Fruit fly (Drosophila melanogaster) whole organism, wandering third instar larva: Measurements from ENCODE around the gene Cmpk.

Source experiments
- Abd-B ChIP-seq: fragments of >200 bp; optimal IDR thresholded peaks from 2 replicates; lab custom pipeline; 2017; ENCODE audit warnings: missing biosample characterization, missing genetic modification characterization
- CG32264 ChIP-seq: fragments of 200-800 bp; sonication (Bioruptor generic); optimal IDR thresholded peaks from 2 replicates; lab custom pipeline; 2016; ENCODE audit warnings: missing biosample characterization, missing genetic modification characterization
- CG9705 ChIP-seq: fragments of 200-800 bp; sonication (Bioruptor generic); optimal IDR thresholded peaks from 2 replicates; lab custom pipeline; 2018; ENCODE audit warnings: missing biosample characterization, mild to moderate bottlenecking, missing genetic modification characterization
- CrebA ChIP-seq: fragments of 200-800 bp; sonication (Bioruptor generic); optimal IDR thresholded peaks from 2 replicates; lab custom pipeline; 2016; ENCODE audit warnings: missing biosample characterization, mild to moderate bottlenecking, missing genetic modification characterization, borderline replicate concordance
- Dfd ChIP-seq: fragments of >200 bp; optimal IDR thresholded peaks from 2 replicates; lab custom pipeline; 2017; ENCODE audit warnings: missing biosample characterization, missing genetic modification characterization
- Dif ChIP-seq: fragments of 200-275, 200-300 bp; sonication (Bioruptor generic); optimal IDR thresholded peaks from 2 replicates; lab custom pipeline; 2018; ENCODE audit warnings: missing biosample characterization, missing genetic modification characterization; ENCODE audit not compliant: partially characterized antibody
- GATAd ChIP-seq: sonication (Bioruptor generic); optimal IDR thresholded peaks from 2 replicates; lab custom pipeline; 2016; ENCODE audit warnings: missing biosample characterization, missing genetic modification characterization
- HLH106 ChIP-seq: fragments of 200-800 bp; optimal IDR thresholded peaks from 3 replicates; lab custom pipeline; 2019; ENCODE audit warnings: missing biosample characterization, mild to moderate bottlenecking, missing genetic modification characterization, moderate library complexity
- Hnf4 ChIP-seq: fragments of 200-800 bp; sonication (Bioruptor generic); optimal IDR thresholded peaks from 2 replicates; lab custom pipeline; 2016; ENCODE audit warnings: missing biosample characterization, mild to moderate bottlenecking, missing genetic modification characterization
- Hr78 ChIP-seq: fragments of >200 bp; optimal IDR thresholded peaks from 2 replicates; lab custom pipeline; 2017; ENCODE audit warnings: missing biosample characterization, missing genetic modification characterization
- Hr83 ChIP-seq: fragments of 200-300 bp; sonication (Bioruptor generic); optimal IDR thresholded peaks from 2 replicates; lab custom pipeline; 2016; ENCODE audit warnings: missing biosample characterization, mild to moderate bottlenecking, missing genetic modification characterization, moderate library complexity; ENCODE audit not compliant: poor library complexity, severe bottlenecking
- Jra ChIP-seq: sonication (Bioruptor generic); optimal IDR thresholded peaks from 2 replicates; lab custom pipeline; 2016; ENCODE audit warnings: missing biosample characterization, missing genetic modification characterization
- Mio ChIP-seq: sonication (Bioruptor generic); optimal IDR thresholded peaks from 2 replicates; lab custom pipeline; 2016; ENCODE audit warnings: missing biosample characterization, missing genetic modification characterization
- Myc ChIP-seq: fragments of >200 bp; optimal IDR thresholded peaks from 2 replicates; lab custom pipeline; 2017
- N ChIP-seq: fragments of >200 bp; optimal IDR thresholded peaks from 2 replicates; lab custom pipeline; 2018; ENCODE audit warnings: missing biosample characterization, missing external identifiers, missing genetic modification characterization
- OdsH ChIP-seq: fragments of 200-800 bp; sonication (Bioruptor generic); optimal IDR thresholded peaks from 2 replicates; lab custom pipeline; 2016; ENCODE audit warnings: missing biosample characterization, mild to moderate bottlenecking, missing genetic modification characterization
- Rel ChIP-seq, 2 experiments: fragments of 200-800 bp; sonication (Bioruptor generic) in 1 of 2; optimal IDR thresholded peaks; 2 replicates in 1 of 2; 3 replicates in 1 of 2; lab custom pipeline; 2016 to 2019; ENCODE audit warnings: mild to moderate bottlenecking in 2 of 2, missing biosample characterization in 2 of 2, missing genetic modification characterization in 2 of 2, moderate library complexity in 1 of 2
- Sp1 ChIP-seq: fragments of 200-800 bp; sonication (Bioruptor generic); optimal IDR thresholded peaks from 3 replicates; lab custom pipeline; 2019; ENCODE audit warnings: missing biosample characterization, mild to moderate bottlenecking, missing genetic modification characterization, moderate library complexity
- Vsx2 ChIP-seq: fragments of 200-300, 225-300 bp; sonication (Bioruptor generic); optimal IDR thresholded peaks from 2 replicates; lab custom pipeline; 2018; ENCODE audit warnings: missing biosample characterization, missing genetic modification characterization; ENCODE audit not compliant: partially characterized antibody
- br ChIP-seq: fragments of 200-800 bp; sonication (Bioruptor generic); optimal IDR thresholded peaks from 2 replicates; lab custom pipeline; 2016; ENCODE audit warnings: missing biosample characterization, missing genetic modification characterization
- brk ChIP-seq: fragments of 200-800 bp; sonication (Bioruptor generic); optimal IDR thresholded peaks from 2 replicates; lab custom pipeline; 2016; ENCODE audit warnings: missing biosample characterization, mild to moderate bottlenecking, missing genetic modification characterization
- dl ChIP-seq, 2 experiments: fragments of 175-275, 200-275 bp in 1 of 2; fragments of 200-275 bp in 1 of 2; sonication (Bioruptor generic); optimal IDR thresholded peaks; lab custom pipeline; 2018; ENCODE audit warnings: mild to moderate bottlenecking in 2 of 2, missing biosample characterization in 2 of 2, missing genetic modification characterization in 2 of 2, moderate library complexity in 2 of 2; ENCODE audit not compliant: partially characterized antibody in 2 of 2, insufficient read depth in 1 of 2
- dmrt93B ChIP-seq: fragments of 200-800 bp; sonication (Bioruptor generic); optimal IDR thresholded peaks from 2 replicates; lab custom pipeline; 2018; ENCODE audit warnings: missing biosample characterization, mild to moderate bottlenecking, missing genetic modification characterization
- dsf ChIP-seq: sonication (Bioruptor generic); optimal IDR thresholded peaks from 2 replicates; lab custom pipeline; 2016; ENCODE audit warnings: missing biosample characterization, missing genetic modification characterization, borderline replicate concordance
- ey ChIP-seq: fragments of 200-800 bp; sonication (Bioruptor generic); optimal IDR thresholded peaks from 2 replicates; lab custom pipeline; 2016; ENCODE audit warnings: missing biosample characterization, missing genetic modification characterization
- foxo ChIP-seq, 2 experiments: fragments of 200-800 bp; sonication (Bioruptor generic); optimal IDR thresholded peaks; 2 replicates in 1 of 2; 3 replicates in 1 of 2; lab custom pipeline; 2016 to 2017; ENCODE audit warnings: missing biosample characterization in 2 of 2, missing genetic modification characterization in 2 of 2
- fru ChIP-seq: fragments of 200-800 bp; sonication (Bioruptor generic); optimal IDR thresholded peaks from 3 replicates; lab custom pipeline; 2016; ENCODE audit warnings: missing biosample characterization, mild to moderate bottlenecking, missing genetic modification characterization
- h ChIP-seq: fragments of 200-800 bp; sonication (Bioruptor generic); optimal IDR thresholded peaks from 3 replicates; lab custom pipeline; 2016; ENCODE audit warnings: missing biosample characterization, mild to moderate bottlenecking, missing genetic modification characterization
- jim ChIP-seq: fragments of 175-275, 200-325 bp; sonication (Bioruptor generic); optimal IDR thresholded peaks from 2 replicates; lab custom pipeline; 2016; ENCODE audit warnings: missing biosample characterization, mild to moderate bottlenecking, missing genetic modification characterization
- lola ChIP-seq: fragments of >200 bp; optimal IDR thresholded peaks from 2 replicates; lab custom pipeline; 2017; ENCODE audit warnings: missing biosample characterization, missing genetic modification characterization
- pan ChIP-seq: fragments of >200 bp; optimal IDR thresholded peaks from 2 replicates; lab custom pipeline; 2017
- psq ChIP-seq: fragments of 200-800 bp; sonication (Bioruptor generic); optimal IDR thresholded peaks from 3 replicates; lab custom pipeline; 2017; ENCODE audit warnings: missing biosample characterization, mild to moderate bottlenecking, missing genetic modification characterization, moderate library complexity
- rgr ChIP-seq: fragments of 200-800 bp; sonication (Bioruptor generic); optimal IDR thresholded peaks from 3 replicates; lab custom pipeline; 2016; ENCODE audit warnings: missing biosample characterization, mild to moderate bottlenecking, missing genetic modification characterization
- sage ChIP-seq: fragments of 200-800 bp; sonication (Bioruptor generic); optimal IDR thresholded peaks from 2 replicates; lab custom pipeline; 2016; ENCODE audit warnings: missing biosample characterization, mild to moderate bottlenecking, missing genetic modification characterization
- sv ChIP-seq: fragments of 200-800 bp; sonication (Bioruptor generic); optimal IDR thresholded peaks from 3 replicates; lab custom pipeline; 2016; ENCODE audit warnings: missing biosample characterization, missing genetic modification characterization
- tai ChIP-seq: sonication (Bioruptor generic); optimal IDR thresholded peaks from 2 replicates; lab custom pipeline; 2016; ENCODE audit warnings: missing biosample characterization, missing genetic modification characterization
- usp ChIP-seq: fragments of >200 bp; optimal IDR thresholded peaks from 2 replicates; lab custom pipeline; 2017; ENCODE audit warnings: missing biosample characterization, missing genetic modification characterization
- woc ChIP-seq: sonication (Bioruptor generic); optimal IDR thresholded peaks from 2 replicates; lab custom pipeline; 2016; ENCODE audit warnings: missing biosample characterization, mild to moderate bottlenecking, missing genetic modification characterization

The Cmpk gene

dm6 chr3R:26042131-26042885 is 12.9 kb downstream of the Cmpk start (continued):
- peak; percentile 98 for TF ChIP-seq rgr (GFP tag; lab: Kevin White, UChicago)
- TF ChIP-seq brk: no peak
- TF ChIP-seq Sp1 (GFP tag; lab: Kevin White, UChicago): peak; percentile 93
- TF ChIP-seq N (GFP tag; lab: Kevin White, UChicago): peak; percentile 88
- TF ChIP-seq OdsH (GFP tag; lab: Kevin White, UChicago): peak; percentile 97
- TF ChIP-seq dmrt93B: peak; percentile 93
- no peak for TF ChIP-seq dl (GFP tag; optimal IDR thresholded peaks at IDR 0.05; lab: Kevin White, UChicago; ENCODE audit: insufficient read depth in 1 of 2, partially characterized antibody in 2 of 2)
- peak; percentile 94 for TF ChIP-seq Jra
- TF ChIP-seq Hr78 (GFP tag; lab: Kevin White, UChicago): peak; percentile 61
- peak; percentile 81 for TF ChIP-seq Hr83
- peak; percentile 90 for TF ChIP-seq CG32264

DNA sequence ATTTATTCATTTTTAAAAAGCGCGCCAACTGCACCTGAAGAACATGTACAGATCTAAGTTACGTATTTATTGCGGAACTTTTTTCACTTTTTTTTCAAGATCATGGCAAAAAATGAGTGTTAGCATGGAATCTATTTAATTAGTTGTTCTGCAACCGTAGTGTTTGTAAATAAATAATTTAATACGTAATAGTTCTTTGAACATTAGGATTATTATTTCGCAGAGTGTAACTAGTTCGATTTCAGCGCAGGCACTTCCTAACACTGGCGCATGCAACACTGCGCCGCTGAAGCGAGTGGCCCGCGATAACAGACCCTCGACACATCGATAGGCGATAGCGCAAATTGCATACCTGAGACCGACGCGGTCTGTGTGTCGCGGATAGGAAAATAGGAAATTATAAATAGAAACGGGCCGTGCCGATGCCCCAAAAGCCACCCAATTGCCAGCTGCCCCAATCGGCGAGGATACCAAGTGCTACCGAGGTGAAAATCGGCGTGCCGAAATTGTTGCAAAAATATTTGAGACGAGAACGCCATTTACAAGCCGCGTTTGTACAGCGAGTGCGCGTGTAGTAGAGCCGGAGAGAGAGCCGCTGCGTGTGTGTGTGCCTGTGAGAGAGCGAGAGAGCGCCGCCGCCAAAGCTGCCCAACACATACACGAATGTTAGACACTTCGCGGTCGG is 13.7 kb downstream of the Cmpk start, which contains the start of gene gro:
Gene gro, plus strand, starts transcription at position 320 of the 685 bp plus-strand sequence.
- TF ChIP-seq br: peak; percentile 77
- peak; percentile 83 for TF ChIP-seq Dif (GFP tag; lab: Kevin White, UChicago)
- TF ChIP-seq fru (GFP tag; lab: Kevin White, UChicago): peak; percentile 76
- TF ChIP-seq Abd-B: no peak
- peak; percentile 83 for TF ChIP-seq rgr (GFP tag; lab: Kevin White, UChicago)
- peak; percentile 68 for TF ChIP-seq woc (GFP tag; lab: Kevin White, UChicago)
- no peak for TF ChIP-seq Rel (GFP tag; optimal IDR thresholded peaks at IDR 0.05; lab: Kevin White, UChicago)
- TF ChIP-seq Rel (tag; optimal IDR thresholded peaks at IDR 0.05; lab: Kevin White, UChicago): peak; percentile 14
- TF ChIP-seq Hnf4 (GFP tag; lab: Kevin White, UChicago): peak; percentile 85
- peak; percentile 72 for TF ChIP-seq OdsH (GFP tag; lab: Kevin White, UChicago)
- TF ChIP-seq GATAd: peak; percentile 21
- no peak for TF ChIP-seq Dfd (GFP tag; lab: Kevin White, UChicago)
- TF ChIP-seq h: peak; percentile 85
- TF ChIP-seq HLH106 (tag; lab: Kevin White, UChicago): peak; percentile 69
- peak; percentile 88 for TF ChIP-seq tai (GFP tag; lab: Kevin White, UChicago)
- TF ChIP-seq sage (GFP tag; lab: Kevin White, UChicago): peak; percentile 71
- no peak for TF ChIP-seq Vsx2 (GFP tag; lab: Kevin White, UChicago)
- no peak for TF ChIP-seq pan (lab: Kevin White, UChicago)
- TF ChIP-seq Jra: peak; percentile 67
- TF ChIP-seq dsf (GFP tag; lab: Kevin White, UChicago): peak; percentile 64
- TF ChIP-seq Hr78 (GFP tag; lab: Kevin White, UChicago): no peak
- TF ChIP-seq Hr83: peak; percentile 42
- TF ChIP-seq lola (GFP tag; lab: Kevin White, UChicago): no peak
- TF ChIP-seq N (GFP tag; lab: Kevin White, UChicago): peak; percentile 68
- peak; percentile 53 for TF ChIP-seq psq
- TF ChIP-seq Mio (GFP tag; lab: Kevin White, UChicago): no peak
- peak; percentile 47 for TF ChIP-seq sv (GFP tag; lab: Kevin White, UChicago)
- peak in 1 of 2 experiments; percentile 64 for TF ChIP-seq dl (GFP tag; optimal IDR thresholded peaks at IDR 0.05; lab: Kevin White, UChicago; ENCODE audit: insufficient read depth in 1 of 2, partially characterized antibody in 2 of 2)
- no peak for TF ChIP-seq CrebA (GFP tag; lab: Kevin White, UChicago)
- TF ChIP-seq Sp1 (GFP tag; lab: Kevin White, UChicago): peak; percentile 45
- no peak for TF ChIP-seq CG32264
- TF ChIP-seq foxo (GFP tag; optimal IDR thresholded peaks at IDR 0.05; lab: Kevin White, UChicago): peak in 1 of 2 experiments; percentile 78
- TF ChIP-seq jim (GFP tag; lab: Kevin White, UChicago): no peak
- TF ChIP-seq usp (GFP tag; lab: Kevin White, UChicago): no peak
- TF ChIP-seq brk: peak; percentile 89
- peak; percentile 61 for TF ChIP-seq CG9705 (GFP tag; lab: Kevin White, UChicago)
- peak; percentile 70 for TF ChIP-seq ey (GFP tag; lab: Kevin White, UChicago)
- TF ChIP-seq dmrt93B: peak; percentile 60
- TF ChIP-seq Myc (lab: Kevin White, UChicago): no peak
